Fruit fly (Drosophila melanogaster): ENCODE measurements around the gene Men-b.

The Men-b gene

dm6 chr3R:27111784-27112602, 39.5 kb upstream of the Men-b start, which contains the start of the genes gb and CG5815 (continued):
- peak; percentile 91 for TF ChIP-seq CG17385 (GFP tag; optimal IDR thresholded peaks at IDR 0.05)
- no peak for TF ChIP-seq Deaf1 (tag; optimal IDR thresholded peaks at IDR 0.05)
- peak; percentile 85 for TF ChIP-seq CG2889 (GFP tag; IDR thresholded peaks at IDR 0.05)
- peak; percentile 96 for TF ChIP-seq CG16813 (GFP tag; IDR thresholded peaks at IDR 0.05; ENCODE audit: partially characterized antibody)
- TF ChIP-seq dan (GFP tag; IDR thresholded peaks at IDR 0.05): 0 out of 2 replicates have a peak, but pooled peaks have one; percentile 11
- TF ChIP-seq schlank (tag; optimal IDR thresholded peaks at IDR 0.05): peak; percentile 72
- TF ChIP-seq ems (GFP tag; optimal IDR thresholded peaks at IDR 0.05): peak; percentile 87
- peak; percentile 95 for TF ChIP-seq unc-4 (GFP tag; IDR thresholded peaks at IDR 0.05; ENCODE audit: partially characterized antibody)
- no peak; the same call in 1 of the 3 replicates for TF ChIP-seq z (GFP tag; IDR thresholded peaks at IDR 0.05)
- peak; percentile 92 for TF ChIP-seq CG11456 (GFP tag; IDR thresholded peaks at IDR 0.05)
- peak; percentile 83 for TF ChIP-seq rib (GFP tag; IDR thresholded peaks at IDR 0.05)
- peak; percentile 64; the same call in 1 of the 2 replicates for TF ChIP-seq Adf1 (GFP tag; IDR thresholded peaks at IDR 0.05)
- TF ChIP-seq chinmo (GFP tag; IDR thresholded peaks at IDR 0.05; ENCODE audit: partially characterized antibody): peak; percentile 74; the same call in 2 of the 4 replicates
- TF ChIP-seq grn (GFP tag; optimal IDR thresholded peaks at IDR 0.05): peak; percentile 61
- peak; percentile 38 for TF ChIP-seq Hey (tag; optimal IDR thresholded peaks at IDR 0.05)
- TF ChIP-seq pnt (GFP tag; optimal IDR thresholded peaks at IDR 0.05): peak; percentile 50
- TF ChIP-seq CG34376 (GFP tag; optimal IDR thresholded peaks at IDR 0.05): peak; percentile 83
- TF ChIP-seq CG18262 (tag; optimal IDR thresholded peaks at IDR 0.05): peak; percentile 87
- peak; percentile 77 for TF ChIP-seq CG3838 (GFP tag; optimal IDR thresholded peaks at IDR 0.05)
- TF ChIP-seq ftz-f1 (GFP tag; optimal IDR thresholded peaks at IDR 0.05): peak; percentile 78
- TF ChIP-seq NC2α (GFP tag; optimal IDR thresholded peaks at IDR 0.05): peak; percentile 2
- TF ChIP-seq unpg (GFP tag; optimal IDR thresholded peaks at IDR 0.05): peak; percentile 89
- peak; percentile 87 for TF ChIP-seq CG15514 (GFP tag; optimal IDR thresholded peaks at IDR 0.05)
- TF ChIP-seq gem (tag; optimal IDR thresholded peaks at IDR 0.05): peak; percentile 93
- no peak for TF ChIP-seq fru (optimal IDR thresholded peaks at IDR 0.05)
- peak; percentile 17 for TF ChIP-seq CTCF (GFP tag; optimal IDR thresholded peaks at IDR 0.05)
- TF ChIP-seq CG8944 (GFP tag; optimal IDR thresholded peaks at IDR 0.05): peak; percentile 65
- peak; percentile 66 for TF ChIP-seq Elba2 (GFP tag; optimal IDR thresholded peaks at IDR 0.05)
- TF ChIP-seq CG14441 (GFP tag; IDR thresholded peaks at IDR 0.05): peak; percentile 93
- TF ChIP-seq otp (GFP tag; IDR thresholded peaks at IDR 0.05): peak; percentile 85
- TF ChIP-seq CG4617 (GFP tag; optimal IDR thresholded peaks at IDR 0.05; ENCODE audit: borderline replicate concordance): peak; percentile 70
- no peak for TF ChIP-seq oc (tag; optimal IDR thresholded peaks at IDR 0.05)
- peak; percentile 70 for TF ChIP-seq Jarid2 (GFP tag; optimal IDR thresholded peaks at IDR 0.05)
- TF ChIP-seq CG2199 (GFP tag; IDR thresholded peaks at IDR 0.05): peak; percentile 25; the same call in 1 of the 3 replicates
- TF ChIP-seq CG3407 (GFP tag; optimal IDR thresholded peaks at IDR 0.05): peak; percentile 63
- TF ChIP-seq br (optimal IDR thresholded peaks at IDR 0.05): no peak
- peak; percentile 96 for TF ChIP-seq Max (GFP tag; optimal IDR thresholded peaks at IDR 0.05)
- TF ChIP-seq Hr78 (GFP tag; optimal IDR thresholded peaks at IDR 0.05): peak in 1 of 2 experiments; percentile 54
- peak; percentile 17 for TF ChIP-seq CG1792 (GFP tag; optimal IDR thresholded peaks at IDR 0.05)
- TF ChIP-seq twi (tag; optimal IDR thresholded peaks at IDR 0.05): peak; percentile 79
- peak; percentile 96 for TF ChIP-seq Scr (GFP tag; IDR thresholded peaks at IDR 0.05; ENCODE audit: partially characterized antibody)
- peak; percentile 86 for TF ChIP-seq CG6689 (GFP tag; IDR thresholded peaks at IDR 0.05)
- TF ChIP-seq dmrt99B (tag; optimal IDR thresholded peaks at IDR 0.05): no peak
- peak; percentile 91 for TF ChIP-seq HmgZ (tag; optimal IDR thresholded peaks at IDR 0.05)
- peak; percentile 83 for TF ChIP-seq CG9797 (GFP tag; optimal IDR thresholded peaks at IDR 0.05)
- TF ChIP-seq sqz (GFP tag; optimal IDR thresholded peaks at IDR 0.05): no peak
- TF ChIP-seq CG10979 (tag; optimal IDR thresholded peaks at IDR 0.05): peak; percentile 83
- TF ChIP-seq CG11723 (GFP tag; optimal IDR thresholded peaks at IDR 0.05): no peak
- peak; percentile 68 for TF ChIP-seq Ravus (GFP tag; IDR thresholded peaks at IDR 0.05)

Data from whole organism, embryonic.